Worm (Caenorhabditis elegans) whole organism, early embryonic: ENCODE results near the gene C56C10.7.

ENCODE experiments used
- ama-1 ChIP-seq: fragments of 150-350 bp; optimal IDR thresholded peaks from 2 replicates; lab custom pipeline; 2014
- ceh-13 ChIP-seq: fragments of 200-800 bp; sonication (Bioruptor generic); optimal IDR thresholded peaks from 2 replicates; lab custom pipeline; 2018; ENCODE audit warnings: mild to moderate bottlenecking, missing genetic modification characterization, missing compliant biosample characterization
- ceh-36 ChIP-seq: sonication (generic microtip); optimal IDR thresholded peaks from 2 replicates; lab custom pipeline; 2016; ENCODE audit warnings: missing genetic modification characterization, inconsistent platforms, missing compliant biosample characterization
- hmbx-1 ChIP-seq: sonication (generic microtip); optimal IDR thresholded peaks from 2 replicates; lab custom pipeline; 2016; ENCODE audit warnings: mild to moderate bottlenecking, missing genetic modification characterization, missing compliant biosample characterization
- hmg-4 ChIP-seq: fragments of 200-800 bp; sonication (Bioruptor generic); optimal IDR thresholded peaks from 2 replicates; lab custom pipeline; 2018; ENCODE audit warnings: mild to moderate bottlenecking, missing genetic modification characterization, missing compliant biosample characterization
- pes-1 ChIP-seq: fragments of 200-800 bp; sonication (Bioruptor generic); IDR thresholded peaks from 2 replicates; pipeline ENCODE4 v1.3.6; 2022; ENCODE audit warnings: missing genetic modification reagents, missing genetic modification characterization, missing compliant biosample characterization
- scrt-1 ChIP-seq: fragments of 200-800 bp; sonication (Bioruptor generic); IDR thresholded peaks from 2 replicates; pipeline ENCODE4 v1.3.6; 2022; ENCODE audit warnings: missing genetic modification characterization, missing compliant biosample characterization
- tbx-37 ChIP-seq: fragments of 200-800 bp; sonication (Bioruptor generic); conservative IDR thresholded peaks from 2 replicates; pipeline ENCODE4 v1.3.6; 2022; ENCODE audit warnings: missing genetic modification reagents, missing genetic modification characterization, missing compliant biosample characterization

DNA sequence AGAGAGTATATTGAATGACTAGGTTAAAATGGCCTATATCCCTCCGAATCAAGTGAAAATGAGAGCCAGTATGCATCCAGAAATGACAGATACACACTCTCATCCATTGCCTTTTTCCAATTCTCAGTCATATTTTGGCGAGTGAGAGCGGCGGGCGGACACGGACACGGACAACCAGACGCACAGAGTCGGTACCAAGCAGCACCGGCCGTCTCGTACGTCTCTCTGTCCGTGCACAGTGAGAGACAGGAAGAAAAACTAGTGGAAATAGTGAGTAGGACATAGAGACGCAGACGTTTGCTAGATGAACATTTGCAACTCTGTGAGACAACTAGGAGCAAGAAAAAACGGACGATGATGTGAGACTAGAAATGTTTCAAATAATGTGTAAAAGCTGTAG is 24.1 kb downstream of the C56C10.7 start:
- no peak for TF ChIP-seq pes-1 (GFP tag; lab: Robert Waterston, UW)
- no peak for TF ChIP-seq ceh-36 (tag; lab: Kevin White, UChicago)
- TF ChIP-seq hmbx-1 (tag; lab: Kevin White, UChicago), result no peak
- TF ChIP-seq tbx-37, result no peak
- TF ChIP-seq hmg-4, result no peak
- TF ChIP-seq ama-1 (lab: Kevin White, UChicago), result no peak
- no peak for TF ChIP-seq ceh-13
- no peak for TF ChIP-seq scrt-1 (GFP tag; lab: Robert Waterston, UW)
